Fruit fly (Drosophila melanogaster): ENCODE data around the gene ND-24.

Gene ND-24

dm6 chrX:17636001-17636400 is 4.1 kb downstream of the ND-24 start, which contains the start of the genes CG8289 and CG5800:
TSS of gene CG8289 (minus strand) at chrX:17636044.
TSS of gene CG5800 (plus strand) at chrX:17636281.
- no peak for TF ChIP-seq Rel (GFP tag; optimal IDR thresholded peaks at IDR 0.05)
- TF ChIP-seq Rel (tag; optimal IDR thresholded peaks at IDR 0.05): peak; percentile 69
- peak; percentile 43 for TF ChIP-seq HLH106 (tag; optimal IDR thresholded peaks at IDR 0.05)
- no peak for TF ChIP-seq N (GFP tag; optimal IDR thresholded peaks at IDR 0.05)

DNA sequence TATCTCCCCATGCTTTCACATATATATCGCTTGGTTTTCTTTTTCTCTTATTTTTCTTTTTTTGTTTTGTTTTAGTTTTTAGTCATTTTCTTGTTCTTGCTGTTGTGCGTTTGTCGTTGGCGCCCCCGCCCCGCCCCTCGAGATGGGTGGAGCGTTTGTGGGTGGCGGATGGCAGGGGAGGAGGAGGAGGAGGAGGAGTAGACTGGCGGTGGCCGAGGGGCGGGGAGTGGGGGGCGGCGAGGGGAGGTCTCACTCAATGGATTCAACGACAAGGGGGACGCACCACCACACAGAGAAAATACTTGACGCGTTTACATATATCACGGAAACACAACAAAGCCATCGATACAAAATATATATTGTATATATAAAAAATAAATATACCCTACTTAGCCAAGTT is 8.9 kb downstream of the ND-24 start:
- no peak for TF ChIP-seq Myc (optimal IDR thresholded peaks at IDR 0.05)

DNA sequence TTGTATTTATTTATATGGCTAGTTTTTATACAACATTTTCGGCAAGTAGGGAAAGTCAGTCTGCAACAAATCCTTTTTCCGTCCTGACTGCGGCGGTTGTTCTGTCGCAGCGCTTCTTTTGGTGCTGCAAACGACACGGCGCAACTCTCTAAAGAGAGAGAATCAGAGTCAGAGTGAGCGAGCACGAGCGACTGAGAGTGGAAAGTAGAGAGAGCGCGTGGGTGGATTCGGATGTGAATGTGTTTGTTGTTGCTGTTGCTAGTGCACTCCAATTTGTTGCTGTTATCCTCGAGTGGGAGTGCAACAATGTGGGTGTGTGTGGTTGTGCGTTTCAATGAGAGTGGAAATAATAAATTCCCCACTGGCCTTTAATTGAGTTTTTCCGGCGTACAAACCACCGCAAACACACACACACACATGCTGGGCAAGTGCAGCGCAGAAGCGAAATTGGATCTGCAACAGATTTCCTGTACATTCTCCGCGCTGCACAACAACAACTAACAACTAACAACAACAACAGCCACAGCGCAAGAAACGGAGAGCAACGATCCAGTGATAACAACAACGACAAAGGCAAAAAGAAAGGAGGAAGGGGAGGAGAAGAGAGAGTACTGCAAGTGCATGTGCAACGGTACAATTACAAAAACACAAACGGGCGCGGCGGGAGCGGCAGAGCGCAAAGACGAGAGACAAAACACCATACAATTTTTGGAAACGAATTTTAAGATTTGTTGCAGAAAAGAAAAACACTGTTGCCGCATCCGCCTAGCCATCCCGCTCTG is 19.5 kb downstream of the ND-24 start:
- TF ChIP-seq h (GFP tag; optimal IDR thresholded peaks at IDR 0.05): no peak
- TF ChIP-seq fru (GFP tag; optimal IDR thresholded peaks at IDR 0.05): no peak
- peak; percentile 37 to 73 for TF ChIP-seq dl (GFP tag; optimal IDR thresholded peaks at IDR 0.05; ENCODE audit: insufficient read depth in 1 of 2, partially characterized antibody in 2 of 2)
- TF ChIP-seq tai (GFP tag; optimal IDR thresholded peaks at IDR 0.05): no peak
- TF ChIP-seq Dif (GFP tag; optimal IDR thresholded peaks at IDR 0.05; ENCODE audit: partially characterized antibody): peak; percentile 71

- TF ChIP-seq HLH106 (tag; optimal IDR thresholded peaks at IDR 0.05) (no peak), Sp1 (GFP tag; optimal IDR thresholded peaks at IDR 0.05) (no peak), brk (GFP tag; optimal IDR thresholded peaks at IDR 0.05) (no peak), CG32264 (GFP tag; optimal IDR thresholded peaks at IDR 0.05) (no peak), tai (GFP tag; optimal IDR thresholded peaks at IDR 0.05) (no peak), OdsH (GFP tag; optimal IDR thresholded peaks at IDR 0.05) (no peak), N (GFP tag; optimal IDR thresholded peaks at IDR 0.05) (peak; percentile 79), CrebA (GFP tag; optimal IDR thresholded peaks at IDR 0.05; ENCODE audit: borderline replicate concordance) (no peak), Jra (GFP tag; optimal IDR thresholded peaks at IDR 0.05) (no peak), Mio (GFP tag; optimal IDR thresholded peaks at IDR 0.05) (no peak), Rel (GFP tag; optimal IDR thresholded peaks at IDR 0.05) (no peak), Rel (tag; optimal IDR thresholded peaks at IDR 0.05) (peak; percentile 77), lola (GFP tag; optimal IDR thresholded peaks at IDR 0.05) (no peak), Hnf4 (GFP tag; optimal IDR thresholded peaks at IDR 0.05) (no peak), psq (GFP tag; optimal IDR thresholded peaks at IDR 0.05) (no peak), Hr83 (GFP tag; optimal IDR thresholded peaks at IDR 0.05; ENCODE audit: poor library complexity, severe bottlenecking) (no peak), CG9705 (GFP tag; optimal IDR thresholded peaks at IDR 0.05) (no peak), dmrt93B (GFP tag; optimal IDR thresholded peaks at IDR 0.05) (no peak), GATAd (GFP tag; optimal IDR thresholded peaks at IDR 0.05) (no peak), Abd-B (GFP tag; optimal IDR thresholded peaks at IDR 0.05) (peak; percentile 32), fru (GFP tag; optimal IDR thresholded peaks at IDR 0.05) (no peak), Dif (GFP tag; optimal IDR thresholded peaks at IDR 0.05; ENCODE audit: partially characterized antibody) (peak; percentile 60), pan (optimal IDR thresholded peaks at IDR 0.05) (no peak), dsf (GFP tag; optimal IDR thresholded peaks at IDR 0.05; ENCODE audit: borderline replicate concordance) (no peak), jim (GFP tag; optimal IDR thresholded peaks at IDR 0.05) (no peak), woc (GFP tag; optimal IDR thresholded peaks at IDR 0.05) (no peak), Myc (optimal IDR thresholded peaks at IDR 0.05) (no peak), foxo (GFP tag; optimal IDR thresholded peaks at IDR 0.05) (no peak), usp (GFP tag; optimal IDR thresholded peaks at IDR 0.05) (no peak)
Measured at dm6 chrX:17651998-17652738, 20.3 kb downstream of the ND-24 start, which contains the start of gene RhoGAPp190. TSS of gene RhoGAPp190 (minus strand) at chrX:17652562.

DNA sequence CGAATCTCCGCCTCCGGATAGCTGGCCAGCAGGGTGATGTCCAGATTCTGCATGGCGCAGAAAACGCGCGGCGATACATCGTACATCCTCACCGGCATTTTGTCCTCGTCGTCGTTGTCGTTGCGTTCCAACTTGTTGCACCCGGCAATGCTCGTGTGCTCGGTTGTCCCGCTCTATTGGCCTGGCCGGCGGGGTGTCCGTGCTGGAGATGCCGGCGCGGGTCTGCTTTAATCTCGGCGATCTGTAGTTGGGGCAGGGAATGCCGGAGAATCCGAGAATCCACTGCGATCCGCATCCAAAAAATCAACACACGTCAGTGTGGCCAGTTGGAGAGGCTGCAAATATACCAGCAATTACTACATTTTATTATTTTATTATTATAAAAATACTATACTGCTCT is 24.6 kb downstream of the ND-24 start, which contains the start of gene IntS2:
Gene IntS2 (minus strand): TSS at position 318 of the 400 bp plus-strand sequence.
- TF ChIP-seq Dfd (GFP tag; optimal IDR thresholded peaks at IDR 0.05) (no peak), GATAd (GFP tag; optimal IDR thresholded peaks at IDR 0.05) (no peak), CG32264 (GFP tag; optimal IDR thresholded peaks at IDR 0.05) (no peak)

Measured in whole organism, wandering third instar larva.